Fruit fly (Drosophila melanogaster) whole organism, embryonic: ENCODE data around the gene Bx.

Source experiments
- Adf1 ChIP-seq: fragments of 200-800 bp; sonication (Bioruptor generic); IDR thresholded peaks from 2 replicates; pipeline ENCODE4 v1.3.6; 2022; ENCODE audit warnings: missing biosample characterization, missing genetic modification characterization
- Atf3 ChIP-seq: fragments of 200-800 bp; sonication (Bioruptor generic); optimal IDR thresholded peaks from 3 replicates; lab custom pipeline; 2016; ENCODE audit warnings: missing biosample characterization, missing genetic modification characterization
- CG10565 ChIP-seq: fragments of 200-800 bp; sonication (Bioruptor generic); optimal IDR thresholded peaks from 3 replicates; lab custom pipeline; 2016; ENCODE audit warnings: missing biosample characterization, mild to moderate bottlenecking, missing genetic modification characterization
- CG10979 ChIP-seq: fragments of 200-800 bp; sonication (Bioruptor generic); optimal IDR thresholded peaks from 2 replicates; lab custom pipeline; 2018; ENCODE audit warnings: missing biosample characterization, mild to moderate bottlenecking, missing genetic modification characterization, moderate library complexity
- CG12155 ChIP-seq: fragments of 200-800 bp; sonication (Bioruptor generic); optimal IDR thresholded peaks from 3 replicates; lab custom pipeline; 2016; ENCODE audit warnings: missing biosample characterization, missing genetic modification characterization
- CG1529 ChIP-seq: fragments of 200-800 bp; sonication (Bioruptor generic); optimal IDR thresholded peaks from 3 replicates; lab custom pipeline; 2018; ENCODE audit warnings: missing biosample characterization, missing genetic modification characterization
- CG17328 ChIP-seq: fragments of 200-800 bp; sonication (Bioruptor generic); IDR thresholded peaks from 2 replicates; pipeline ENCODE4 v1.3.6; 2022; ENCODE audit warnings: missing biosample characterization, missing genetic modification characterization
- CG2875 ChIP-seq: fragments of 200-800 bp; sonication (Bioruptor generic); optimal IDR thresholded peaks from 2 replicates; lab custom pipeline; 2017; ENCODE audit warnings: missing biosample characterization, mild to moderate bottlenecking, missing genetic modification characterization, missing genetic modification reagents
- CG32772 ChIP-seq: fragments of 200-800 bp; sonication (Bioruptor generic); IDR thresholded peaks from 2 replicates; pipeline ENCODE4 v1.3.6; 2022; ENCODE audit warnings: missing biosample characterization, missing genetic modification characterization
- CG3281 ChIP-seq: fragments of 200-800 bp; sonication (Bioruptor generic); optimal IDR thresholded peaks from 3 replicates; lab custom pipeline; 2017; ENCODE audit warnings: missing biosample characterization, mild to moderate bottlenecking, missing genetic modification characterization
- CG4282 ChIP-seq: fragments of 200-800 bp; sonication (Bioruptor generic); optimal IDR thresholded peaks from 2 replicates; lab custom pipeline; 2016; ENCODE audit warnings: missing biosample characterization, missing genetic modification characterization
- CG5180 ChIP-seq: fragments of 200-800 bp; sonication (Bioruptor generic); optimal IDR thresholded peaks from 3 replicates; lab custom pipeline; 2017; ENCODE audit warnings: missing biosample characterization, missing genetic modification characterization, mild to moderate bottlenecking, moderate library complexity, missing genetic modification reagents
- CG6683 ChIP-seq: fragments of 200-800 bp; sonication (Bioruptor generic); optimal IDR thresholded peaks from 2 replicates; lab custom pipeline; 2017; ENCODE audit warnings: missing biosample characterization, mild to moderate bottlenecking, missing genetic modification characterization, missing genetic modification reagents
- CG6791 ChIP-seq: fragments of 200-800 bp; sonication (Bioruptor generic); IDR thresholded peaks from 3 replicates; pipeline ENCODE4 v1.3.6; 2022; ENCODE audit warnings: missing biosample characterization, missing genetic modification characterization; ENCODE audit not compliant: partially characterized antibody
- CG6813 ChIP-seq: fragments of 200-800 bp; sonication (Bioruptor generic); optimal IDR thresholded peaks from 2 replicates; lab custom pipeline; 2017; ENCODE audit warnings: missing biosample characterization, missing genetic modification characterization, mild to moderate bottlenecking, moderate library complexity, missing genetic modification reagents
- CG9817 ChIP-seq: fragments of 200-800 bp; sonication (Bioruptor generic); optimal IDR thresholded peaks from 2 replicates; lab custom pipeline; 2018; ENCODE audit warnings: missing biosample characterization, mild to moderate bottlenecking, missing genetic modification characterization, moderate library complexity
- CTCF ChIP-seq: fragments of 200-800 bp; sonication (Bioruptor generic); optimal IDR thresholded peaks from 2 replicates; lab custom pipeline; 2017; ENCODE audit warnings: missing biosample characterization, mild to moderate bottlenecking, missing genetic modification characterization, moderate library complexity
- Dp ChIP-seq: fragments of 200-800 bp; sonication (Bioruptor generic); optimal IDR thresholded peaks from 2 replicates; lab custom pipeline; 2018; ENCODE audit warnings: missing biosample characterization, mild to moderate bottlenecking, missing genetic modification characterization, moderate library complexity
- Drgx ChIP-seq: fragments of 200-800 bp; sonication (Bioruptor generic); IDR thresholded peaks from 2 replicates; pipeline ENCODE4 v1.3.6; 2022; ENCODE audit warnings: missing biosample characterization, missing genetic modification characterization
- GATAe ChIP-seq: fragments of 200-800 bp; sonication (Bioruptor generic); conservative IDR thresholded peaks from 2 replicates; pipeline ENCODE4 v1.3.6; 2022; ENCODE audit warnings: missing biosample characterization, missing genetic modification characterization
- Hsf ChIP-seq: fragments of 200-800 bp; sonication (Bioruptor generic); optimal IDR thresholded peaks from 3 replicates; lab custom pipeline; 2016; ENCODE audit warnings: missing biosample characterization, missing genetic modification characterization
- Ptx1 ChIP-seq: fragments of 200-800 bp; sonication (Bioruptor generic); IDR thresholded peaks from 2 replicates; pipeline ENCODE4 v1.3.6; 2022; ENCODE audit warnings: missing biosample characterization, missing genetic modification characterization
- Rx ChIP-seq: fragments of 200-800 bp; sonication (Bioruptor generic); IDR thresholded peaks from 2 replicates; pipeline ENCODE4 v1.3.6; 2022; ENCODE audit warnings: missing biosample characterization, missing genetic modification characterization
- Stat92E ChIP-seq, 3 experiments: fragments of >200 bp in 2 of 3; fragments of 200-800 bp in 1 of 3; sonication (Bioruptor generic) in 1 of 3; optimal IDR thresholded peaks; 2 replicates each; lab custom pipeline; 2017 to 2019; ENCODE audit warnings: missing biosample characterization in 3 of 3, missing genetic modification characterization in 3 of 3, mild to moderate bottlenecking in 1 of 3, moderate library complexity in 1 of 3
- TFAM ChIP-seq: fragments of 200-800 bp; sonication (Bioruptor generic); optimal IDR thresholded peaks from 2 replicates; lab custom pipeline; 2017; ENCODE audit warnings: missing biosample characterization, missing genetic modification characterization, inconsistent platforms
- Taf1 ChIP-seq: fragments of 200-800 bp; sonication (Bioruptor generic); IDR thresholded peaks from 2 replicates; pipeline ENCODE4 v1.3.6; 2022; ENCODE audit warnings: missing biosample characterization, missing genetic modification characterization
- ac ChIP-seq: fragments of 200-800 bp; sonication (Bioruptor generic); optimal IDR thresholded peaks from 3 replicates; lab custom pipeline; 2017; ENCODE audit warnings: missing biosample characterization, mild to moderate bottlenecking, missing genetic modification characterization
- chm ChIP-seq: fragments of 200-800 bp; sonication (Bioruptor generic); IDR thresholded peaks from 2 replicates; pipeline ENCODE4 v1.3.6; 2022; ENCODE audit warnings: missing biosample characterization, missing genetic modification characterization
- chn ChIP-seq: fragments of 200-800 bp; sonication (Bioruptor generic); optimal IDR thresholded peaks from 2 replicates; lab custom pipeline; 2016; ENCODE audit warnings: missing biosample characterization, missing genetic modification characterization
- dimm ChIP-seq: fragments of 200-800 bp; sonication (Bioruptor generic); IDR thresholded peaks from 2 replicates; pipeline ENCODE4 v1.3.6; 2022; ENCODE audit warnings: missing biosample characterization, missing genetic modification characterization
- dpn ChIP-seq, 2 experiments: fragments of 200-800 bp; sonication (Bioruptor generic); optimal IDR thresholded peaks; 3 replicates each; lab custom pipeline; 2016; ENCODE audit warnings: missing biosample characterization in 2 of 2, missing genetic modification characterization in 2 of 2
- fd102C ChIP-seq: fragments of 200-800 bp; sonication (Bioruptor generic); optimal IDR thresholded peaks from 2 replicates; lab custom pipeline; 2018; ENCODE audit warnings: missing biosample characterization, mild to moderate bottlenecking, missing genetic modification characterization, moderate library complexity
- fru ChIP-seq: fragments of >200 bp; optimal IDR thresholded peaks from 2 replicates; lab custom pipeline; 2017
- fu2 ChIP-seq: fragments of 200-800 bp; sonication (Bioruptor generic); optimal IDR thresholded peaks from 2 replicates; lab custom pipeline; 2016; ENCODE audit warnings: missing biosample characterization, missing genetic modification characterization
- grn ChIP-seq: fragments of 200-800 bp; sonication (Bioruptor generic); optimal IDR thresholded peaks from 3 replicates; lab custom pipeline; 2017; ENCODE audit warnings: missing biosample characterization, missing genetic modification characterization
- gsb-n ChIP-seq: fragments of 200-800 bp; sonication (Bioruptor generic); optimal IDR thresholded peaks from 3 replicates; lab custom pipeline; 2018; ENCODE audit warnings: missing biosample characterization, mild to moderate bottlenecking, missing genetic modification characterization
- hb ChIP-seq: fragments of 200-800 bp; sonication (Bioruptor generic); IDR thresholded peaks from 3 replicates; pipeline ENCODE4 v1.3.6; 2022; ENCODE audit warnings: missing biosample characterization, missing genetic modification characterization; ENCODE audit not compliant: partially characterized antibody
- lbe ChIP-seq: fragments of 200-800 bp; sonication (Bioruptor generic); optimal IDR thresholded peaks from 2 replicates; lab custom pipeline; 2016; ENCODE audit warnings: missing biosample characterization, mild to moderate bottlenecking, missing genetic modification characterization
- lola ChIP-seq, 3 experiments: fragments of >200 bp in 2 of 3; fragments of 200-800 bp in 1 of 3; sonication (Bioruptor generic) in 1 of 3; optimal IDR thresholded peaks; 2 replicates each; lab custom pipeline; 2017 to 2019; ENCODE audit warnings: missing biosample characterization in 3 of 3, missing genetic modification characterization in 3 of 3, mild to moderate bottlenecking in 1 of 3, moderate library complexity in 1 of 3
- luna ChIP-seq: fragments of 200-800 bp; sonication (Bioruptor generic); optimal IDR thresholded peaks from 2 replicates; lab custom pipeline; 2016; ENCODE audit warnings: missing biosample characterization, missing genetic modification characterization
- mirr ChIP-seq: fragments of 200-800 bp; sonication (Bioruptor generic); optimal IDR thresholded peaks from 3 replicates; lab custom pipeline; 2018; ENCODE audit warnings: missing biosample characterization, mild to moderate bottlenecking, missing genetic modification characterization
- nau ChIP-seq: fragments of 200-800 bp; sonication (Bioruptor generic); optimal IDR thresholded peaks from 3 replicates; lab custom pipeline; 2017; ENCODE audit warnings: missing biosample characterization, mild to moderate bottlenecking, missing genetic modification characterization, missing genetic modification reagents
- pan ChIP-seq, 4 experiments: fragments of >200 bp in 3 of 4; fragments of 200-800 bp in 1 of 4; sonication (Bioruptor generic) in 1 of 4; optimal IDR thresholded peaks in 3 of 4; IDR thresholded peaks in 1 of 4; 2 replicates each; pipeline versions ENCODE4 v1.3.6 to Lab custom; 2017 to 2022; ENCODE audit warnings: missing biosample characterization in 2 of 4, missing genetic modification characterization in 2 of 4, mixed read lengths in 1 of 4
- pros ChIP-seq: fragments of 200-800 bp; sonication (Bioruptor generic); optimal IDR thresholded peaks from 3 replicates; lab custom pipeline; 2019; ENCODE audit warnings: missing biosample characterization, mild to moderate bottlenecking, missing genetic modification characterization, moderate library complexity
- ro ChIP-seq: fragments of 200-800 bp; sonication (Bioruptor generic); IDR thresholded peaks from 2 replicates; pipeline ENCODE4 v1.3.6; 2022; ENCODE audit warnings: missing biosample characterization, missing genetic modification characterization
- sd ChIP-seq: fragments of 200-800 bp; sonication (Bioruptor generic); optimal IDR thresholded peaks from 3 replicates; lab custom pipeline; 2018; ENCODE audit warnings: missing biosample characterization, mild to moderate bottlenecking, missing genetic modification characterization, moderate library complexity
- sens ChIP-seq: fragments of 200-800 bp; sonication (Bioruptor generic); peaks from one replicate; lab custom pipeline; 2016; ENCODE audit warnings: missing biosample characterization, missing genetic modification characterization
- slp2 ChIP-seq: fragments of 200-800 bp; sonication (Bioruptor generic); optimal IDR thresholded peaks from 2 replicates; lab custom pipeline; 2016; ENCODE audit warnings: missing biosample characterization, missing genetic modification characterization
- tgo ChIP-seq: fragments of 200-800 bp; sonication (Bioruptor generic); IDR thresholded peaks from 3 replicates; pipeline ENCODE4 v1.3.6; 2022; ENCODE audit warnings: missing biosample characterization, missing genetic modification characterization
- vvl ChIP-seq: fragments of 200-800 bp; sonication (Bioruptor generic); IDR thresholded peaks from 2 replicates; pipeline ENCODE4 v1.3.6; 2022; ENCODE audit warnings: missing biosample characterization, missing genetic modification characterization
- yki ChIP-seq: fragments of >200 bp; optimal IDR thresholded peaks from 3 replicates; lab custom pipeline; 2018

Gene Bx

DNA sequence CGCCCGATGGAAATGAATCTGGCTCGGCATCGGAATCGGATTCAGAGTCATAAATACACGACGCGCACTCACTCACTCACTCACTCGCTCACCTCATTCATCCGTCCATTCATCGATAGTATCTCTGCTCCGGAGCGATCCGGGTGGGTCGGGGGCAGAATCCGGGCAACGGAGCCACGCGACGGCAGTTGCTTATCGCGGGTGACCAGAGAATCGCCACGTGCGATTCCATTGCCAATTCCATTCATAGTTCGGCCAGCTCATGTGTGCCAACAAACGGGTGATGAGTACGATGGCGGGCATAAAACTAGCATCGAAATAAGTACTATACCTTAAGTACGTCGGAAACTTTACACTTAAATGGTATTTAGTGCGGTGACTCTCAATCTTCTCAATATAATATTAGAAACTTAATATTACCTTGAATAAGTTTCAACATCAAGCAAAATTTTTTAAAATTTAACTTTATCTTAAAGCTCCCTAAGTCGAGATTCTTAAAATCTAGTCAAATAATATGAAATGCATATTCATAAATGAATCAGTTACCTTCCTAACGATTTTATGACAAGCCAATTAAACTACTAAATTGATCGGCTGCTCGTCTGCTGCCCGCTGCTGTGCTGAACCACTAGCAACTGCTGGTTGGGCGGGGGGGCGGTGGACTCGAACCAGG, 9.5 kb downstream of the Bx start (continued):
- TF ChIP-seq CG32772 (GFP tag; lab: Robert Waterston, UW) (no peak), CG6791 (GFP tag; lab: Robert Waterston, UW) (no peak), Adf1 (GFP tag; lab: Robert Waterston, UW) (no peak), yki (lab: Kevin White, UChicago) (no peak), Ptx1 (0 out of 2 replicates have a peak, but pooled peaks have one; percentile 19), gsb-n (tag; lab: Kevin White, UChicago) (peak; percentile 6), sd (tag; lab: Kevin White, UChicago) (no peak), CG6813 (GFP tag; lab: Kevin White, UChicago) (peak; percentile 2), nau (GFP tag; lab: Kevin White, UChicago) (peak; percentile 4), mirr (GFP tag; lab: Kevin White, UChicago) (no peak), chn (GFP tag; lab: Kevin White, UChicago) (no peak), Hsf (peak; percentile 40), Atf3 (GFP tag; lab: Kevin White, UChicago) (no peak), chm (no peak), pan (optimal IDR thresholded peaks at IDR 0.05; lab: Kevin White, UChicago) (no peak), pan (GFP tag; optimal IDR thresholded peaks at IDR 0.05 in 1 of 2, IDR thresholded peaks at IDR 0.05 in 1 of 2) (no peak), CG4282 (GFP tag; lab: Kevin White, UChicago) (no peak), fd102C (GFP tag; lab: Kevin White, UChicago) (no peak), Taf1 (GFP tag; lab: Robert Waterston, UW) (no peak), fu2 (no peak), GATAe (GFP tag; lab: Robert Waterston, UW) (no peak), CG17328 (GFP tag; lab: Robert Waterston, UW) (no peak), Drgx (no peak), CTCF (no peak), luna (GFP tag; lab: Kevin White, UChicago) (no peak), dimm (GFP tag; lab: Robert Waterston, UW) (no peak), CG6683 (GFP tag; lab: Kevin White, UChicago) (peak; percentile 19), fru (lab: Kevin White, UChicago) (no peak), CG3281 (GFP tag; lab: Kevin White, UChicago) (peak; percentile 53), CG1529 (GFP tag; lab: Kevin White, UChicago) (no peak), vvl (GFP tag; lab: Robert Waterston, UW) (peak; percentile 23; the same call in 1 of the 2 replicates), TFAM (GFP tag; lab: Kevin White, UChicago) (no peak), CG5180 (peak; percentile 17), ac (GFP tag; lab: Kevin White, UChicago) (no peak), lola (GFP tag; optimal IDR thresholded peaks at IDR 0.05; lab: Kevin White, UChicago) (peak in 1 of 3 experiments; percentile 74), ro (GFP tag; lab: Robert Waterston, UW) (no peak), pros (GFP tag; lab: Kevin White, UChicago) (no peak), Dp (GFP tag; lab: Kevin White, UChicago) (no peak), CG10565 (GFP tag; lab: Kevin White, UChicago) (no peak), dpn (GFP tag; optimal IDR thresholded peaks at IDR 0.05; lab: Kevin White, UChicago) (no peak), CG9817 (tag; lab: Kevin White, UChicago) (no peak), CG10979 (tag; lab: Kevin White, UChicago) (peak; percentile 79), tgo (GFP tag; lab: Robert Waterston, UW) (no peak; the same call in 2 of the 3 replicates), grn (GFP tag; lab: Kevin White, UChicago) (no peak), CG2875 (GFP tag; lab: Kevin White, UChicago) (no peak), lbe (GFP tag; lab: Kevin White, UChicago) (no peak), sens (peak; percentile 84), Rx (GFP tag; lab: Robert Waterston, UW) (no peak), Stat92E (GFP tag; optimal IDR thresholded peaks at IDR 0.05; lab: Kevin White, UChicago) (no peak), slp2 (GFP tag; lab: Kevin White, UChicago) (no peak), CG12155 (GFP tag; lab: Kevin White, UChicago) (no peak), hb (GFP tag; lab: Robert Waterston, UW) (no peak)
